Worm (Caenorhabditis elegans) whole organism, L4/young adult: Measurements from ENCODE around the gene deg-1.

ENCODE experiments used
- W03F9.2 ChIP-seq: fragments of 150-350 bp; optimal IDR thresholded peaks from 2 replicates; lab custom pipeline; 2014; ENCODE audit warnings: missing biosample characterization, missing genetic modification characterization
- dao-5 ChIP-seq: sonication (generic microtip); optimal IDR thresholded peaks from 2 replicates; lab custom pipeline; 2016; ENCODE audit warnings: missing genotype, missing genetic modification characterization, moderate library complexity, missing compliant biosample characterization
- him-1 ChIP-seq: sonication (generic microtip); optimal IDR thresholded peaks from 2 replicates; lab custom pipeline; 2016; ENCODE audit warnings: missing genotype, missing genetic modification reagents, missing genetic modification characterization, missing compliant biosample characterization

DNA sequence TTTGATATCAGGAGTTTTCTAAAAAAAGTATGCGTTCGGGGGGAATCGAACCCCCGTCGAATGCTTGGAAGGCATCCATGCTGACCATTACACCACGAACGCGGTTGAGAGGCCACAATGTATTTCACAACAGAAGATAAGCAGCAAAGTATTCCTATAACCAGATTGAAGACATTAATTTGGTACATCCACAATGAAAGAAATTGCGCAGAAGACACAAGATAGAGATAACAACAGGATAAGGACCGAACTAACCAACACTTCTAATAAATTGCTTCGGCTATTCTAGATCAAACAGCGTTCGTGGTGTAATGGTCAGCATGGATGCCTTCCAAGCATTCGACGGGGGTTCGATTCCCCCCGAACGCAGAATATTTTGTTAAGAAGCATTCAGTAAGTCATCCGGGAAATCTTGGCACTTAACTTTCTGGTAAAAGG lies 41.5 kb downstream of the deg-1 start:
- no peak for TF ChIP-seq W03F9.2 (tag; lab: Kevin White, UChicago)
- TF ChIP-seq him-1 (tag; lab: Kevin White, UChicago), result no peak
- TF ChIP-seq dao-5, result peak; percentile 27
